Worm (Caenorhabditis elegans): ENCODE data around the gene clr-1.

ce11 chrII:5455650-5456355 lies 10.4 kb upstream of the clr-1 start, which contains the start of gene daz-1:
- TF ChIP-seq unc-62 (GFP tag; optimal IDR thresholded peaks at IDR 0.05) (no peak), lsy-2 (tag; optimal IDR thresholded peaks at IDR 0.05) (no peak), elt-3 (tag; optimal IDR thresholded peaks at IDR 0.05) (no peak), unc-39 (tag; optimal IDR thresholded peaks at IDR 0.05) (no peak), ztf-11 (tag; optimal IDR thresholded peaks at IDR 0.05) (no peak), flh-1 (GFP tag; optimal IDR thresholded peaks at IDR 0.05) (no peak), unc-120 (tag; optimal IDR thresholded peaks at IDR 0.05; ENCODE audit: poor library complexity, severe bottlenecking) (no peak), pha-4 (tag; optimal IDR thresholded peaks at IDR 0.05) (no peak), lin-13 (tag; optimal IDR thresholded peaks at IDR 0.05) (no peak)

All from whole organism, mixed stage, embryonic.